Fruit fly (Drosophila melanogaster): ENCODE data around the gene CG12299.

Gene CG12299

DNA sequence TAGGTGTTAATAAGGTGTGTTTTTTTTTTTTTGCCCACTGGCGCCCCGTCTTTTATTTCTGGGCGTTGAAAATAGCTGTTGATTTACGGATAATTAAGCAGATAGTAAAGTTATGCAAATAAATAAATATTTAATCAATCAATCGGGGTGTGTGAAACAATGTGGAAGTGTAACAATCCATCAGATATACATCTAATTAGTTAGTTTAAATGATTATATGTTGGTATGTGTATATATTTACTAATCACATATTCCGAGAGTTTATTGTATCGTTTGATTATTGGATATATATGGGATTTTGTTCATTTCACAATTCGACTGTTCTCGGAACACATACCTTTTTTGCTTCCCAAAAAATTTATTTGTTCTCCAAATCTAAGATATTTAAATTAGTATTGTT lies 52.8 kb downstream of the CG12299 start, which contains the start of gene CG31870:
Gene CG31870 (plus strand): TSS at position 301 of the 400 bp plus-strand sequence.
- no peak for TF ChIP-seq Pif1A (GFP tag; optimal IDR thresholded peaks at IDR 0.05)
- TF ChIP-seq CG32121 (GFP tag; IDR thresholded peaks at IDR 0.05), result no peak
- TF ChIP-seq EcR (GFP tag; optimal IDR thresholded peaks at IDR 0.05), result no peak
- no peak for TF ChIP-seq CG4496 (GFP tag; IDR thresholded peaks at IDR 0.05)
- TF ChIP-seq CG10348 (GFP tag; IDR thresholded peaks at IDR 0.05), result no peak
- TF ChIP-seq fd96Ca (GFP tag; IDR thresholded peaks at IDR 0.05), result no peak
- no peak for TF ChIP-seq CG13204 (GFP tag; optimal IDR thresholded peaks at IDR 0.05)
- no peak for TF ChIP-seq rn (GFP tag; IDR thresholded peaks at IDR 0.05)
- no peak for TF ChIP-seq Snoo (tag; optimal IDR thresholded peaks at IDR 0.05)
- no peak for TF ChIP-seq gl (tag; optimal IDR thresholded peaks at IDR 0.05)
- TF ChIP-seq CG17806 (tag; optimal IDR thresholded peaks at IDR 0.05), result no peak
- TF ChIP-seq CG15710 (tag; optimal IDR thresholded peaks at IDR 0.05), result no peak
- no peak for TF ChIP-seq CG9948 (tag; optimal IDR thresholded peaks at IDR 0.05)
- TF ChIP-seq CG14655 (GFP tag; optimal IDR thresholded peaks at IDR 0.05), result no peak
- TF ChIP-seq Pif1B (GFP tag; optimal IDR thresholded peaks at IDR 0.05), result no peak
- TF ChIP-seq Ets98B (GFP tag; IDR thresholded peaks at IDR 0.05), result no peak

Measured in whole organism, pupa.